Worm (Caenorhabditis elegans) whole organism, late embryonic: Measurements from ENCODE around the gene pygl-1.

ENCODE experiments used
- F13H6.1 ChIP-seq: sonication (generic microtip); optimal IDR thresholded peaks from 2 replicates; lab custom pipeline; 2016; ENCODE audit warnings: missing genetic modification characterization, missing compliant biosample characterization
- ceh-6 ChIP-seq: fragments of 200-800 bp; sonication (Bioruptor generic); optimal IDR thresholded peaks from 2 replicates; lab custom pipeline; 2018; ENCODE audit warnings: mild to moderate bottlenecking, missing genetic modification characterization, missing compliant biosample characterization
- ceh-9 ChIP-seq: sonication (generic microtip); optimal IDR thresholded peaks from 2 replicates; lab custom pipeline; 2016; ENCODE audit warnings: mild to moderate bottlenecking, missing genetic modification characterization, inconsistent platforms, missing compliant biosample characterization
- dve-1 ChIP-seq: sonication (generic microtip); optimal IDR thresholded peaks from 2 replicates; lab custom pipeline; 2017; ENCODE audit warnings: antibody characterized with exemption, mild to moderate bottlenecking, missing genetic modification characterization, missing compliant biosample characterization
- elt-2 ChIP-seq: sonication (generic microtip); optimal IDR thresholded peaks from 2 replicates; lab custom pipeline; 2016; ENCODE audit warnings: missing genetic modification reagents, missing genetic modification characterization, missing compliant biosample characterization
- ets-4 ChIP-seq: sonication (generic microtip); optimal IDR thresholded peaks from 2 replicates; lab custom pipeline; 2016; ENCODE audit warnings: missing genetic modification characterization, missing compliant biosample characterization
- fkh-10 ChIP-seq: fragments of 150-350 bp; optimal IDR thresholded peaks from 2 replicates; lab custom pipeline; 2014; ENCODE audit warnings: missing biosample characterization, missing genetic modification reagents, missing genetic modification characterization
- gmeb-2 ChIP-seq: sonication (generic microtip); optimal IDR thresholded peaks from 2 replicates; lab custom pipeline; 2016; ENCODE audit warnings: missing genetic modification characterization, inconsistent platforms, missing compliant biosample characterization
- lim-6 ChIP-seq: sonication (generic microtip); optimal IDR thresholded peaks from 2 replicates; lab custom pipeline; 2016; ENCODE audit warnings: missing genetic modification characterization, missing compliant biosample characterization
- madf-2 ChIP-seq: sonication (generic microtip); optimal IDR thresholded peaks from 2 replicates; lab custom pipeline; 2017; ENCODE audit warnings: missing genetic modification characterization, missing compliant biosample characterization
- mec-3 ChIP-seq: sonication (generic microtip); optimal IDR thresholded peaks from 2 replicates; lab custom pipeline; 2016; ENCODE audit warnings: borderline replicate concordance, missing genetic modification characterization, missing compliant biosample characterization
- sox-2 ChIP-seq: fragments of 200-800 bp; sonication (Bioruptor generic); IDR thresholded peaks from 2 replicates; pipeline ENCODE4 v1.3.6; 2022; ENCODE audit warnings: missing genetic modification reagents, missing genetic modification characterization, missing compliant biosample characterization
- tbx-2 ChIP-seq: sonication (generic microtip); optimal IDR thresholded peaks from 2 replicates; lab custom pipeline; 2016; ENCODE audit warnings: missing genetic modification characterization, missing compliant biosample characterization

DNA sequence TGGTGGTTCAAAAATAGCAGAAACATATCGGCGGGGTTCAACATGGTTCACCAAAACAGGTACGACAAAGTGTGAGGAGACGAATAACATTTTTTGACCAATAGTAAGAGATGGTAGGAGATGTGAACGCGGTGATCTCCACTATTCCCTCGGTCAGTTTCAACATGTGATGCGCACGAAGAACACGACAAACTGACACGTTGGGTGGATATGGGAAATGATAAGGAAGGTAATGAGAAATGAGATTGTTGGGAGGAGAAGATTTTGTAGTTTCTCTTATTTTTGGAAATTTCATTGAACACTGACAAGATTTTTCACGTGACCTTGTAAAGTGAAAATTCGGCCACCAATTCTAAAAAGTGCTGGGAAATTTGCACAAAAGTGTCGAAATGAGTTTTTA lies 31.9 kb downstream of the pygl-1 start:
- TF ChIP-seq tbx-2 (no peak), lim-6 (tag; lab: Kevin White, UChicago) (no peak), ets-4 (no peak), elt-2 (tag; lab: Kevin White, UChicago) (no peak), mec-3 (tag; lab: Kevin White, UChicago) (no peak), ceh-6 (GFP tag; lab: Kevin White, UChicago) (no peak), gmeb-2 (tag; lab: Kevin White, UChicago) (no peak), ceh-9 (tag; lab: Kevin White, UChicago) (no peak), F13H6.1 (tag; lab: Kevin White, UChicago) (no peak), fkh-10 (GFP tag; lab: Kevin White, UChicago) (no peak), sox-2 (no peak), dve-1 (tag; lab: Kevin White, UChicago) (no peak), madf-2 (tag; lab: Kevin White, UChicago) (no peak)
